Worm (Caenorhabditis elegans) whole organism, L4 larva: Measurements from ENCODE around the gene dhs-14.

Experiments
- F26F4.8 ChIP-seq: fragments of 200-800 bp; sonication (Bioruptor generic); conservative IDR thresholded peaks from 2 replicates; pipeline ENCODE4 v1.3.6; 2022; ENCODE audit warnings: missing genetic modification characterization, missing compliant biosample characterization
- F44E2.7 ChIP-seq: fragments of 200-800 bp; sonication (Bioruptor generic); IDR thresholded peaks from 2 replicates; pipeline ENCODE4 v2.1.2; 2022; ENCODE audit warnings: missing genetic modification characterization, missing compliant biosample characterization
- Y5F2A.4 ChIP-seq: fragments of 200-800 bp; sonication (Bioruptor generic); optimal IDR thresholded peaks from 2 replicates; lab custom pipeline; 2018; ENCODE audit warnings: mild to moderate bottlenecking, missing genetic modification characterization, missing compliant biosample characterization
- Y75B8A.6 ChIP-seq: fragments of 200-800 bp; sonication (Bioruptor generic); IDR thresholded peaks from 2 replicates; pipeline ENCODE4 v1.3.6; 2022; ENCODE audit warnings: missing genetic modification reagents, missing genetic modification characterization, missing compliant biosample characterization
- ZK337.2 ChIP-seq: fragments of 200-800 bp; sonication (Bioruptor generic); IDR thresholded peaks from 2 replicates; pipeline ENCODE4 v1.3.6; 2022; ENCODE audit warnings: missing genetic modification reagents, missing genetic modification characterization, missing compliant biosample characterization
- ZK546.5 ChIP-seq, 2 experiments: sonication (generic microtip); optimal IDR thresholded peaks; 2 replicates each; lab custom pipeline; 2017; ENCODE audit warnings: missing biosample characterization in 2 of 2, missing genetic modification characterization in 2 of 2
- aha-1 ChIP-seq: fragments of 150-350 bp; peaks from one replicate; lab custom pipeline; 2014; ENCODE audit warnings: missing biosample characterization, missing genetic modification characterization
- attf-4 ChIP-seq: sonication (generic microtip); optimal IDR thresholded peaks from 3 replicates; lab custom pipeline; 2017; ENCODE audit warnings: missing biosample characterization, missing genetic modification characterization
- ceh-82 ChIP-seq: sonication (generic microtip); optimal IDR thresholded peaks from 2 replicates; lab custom pipeline; 2017; ENCODE audit warnings: missing biosample characterization, missing genetic modification characterization
- daf-16 ChIP-seq, 3 experiments: sonication (generic microtip); optimal IDR thresholded peaks; 2 replicates each; lab custom pipeline; 2016 to 2017; ENCODE audit warnings: missing genetic modification characterization in 3 of 3, missing genetic modification reagents in 3 of 3, mild to moderate bottlenecking in 2 of 3, missing compliant biosample characterization in 2 of 3, missing biosample characterization in 1 of 3, moderate library complexity in 1 of 3
- daf-19 ChIP-seq: fragments of 200-800 bp; sonication (Bioruptor generic); conservative IDR thresholded peaks from 2 replicates; pipeline ENCODE4 v1.3.6; 2022; ENCODE audit warnings: missing genetic modification characterization, missing compliant biosample characterization
- daf-8 ChIP-seq: fragments of 200-800 bp; sonication (Bioruptor generic); IDR thresholded peaks from 2 replicates; pipeline ENCODE4 v1.3.6; 2022; ENCODE audit warnings: missing genetic modification characterization, missing compliant biosample characterization
- dmd-6 ChIP-seq: fragments of 200-800 bp; sonication (Bioruptor generic); IDR thresholded peaks from 2 replicates; pipeline ENCODE4 v1.3.6; 2022; ENCODE audit warnings: missing genetic modification reagents, missing genetic modification characterization, missing compliant biosample characterization
- dpl-1 ChIP-seq: fragments of 150-350 bp; optimal IDR thresholded peaks from 2 replicates; lab custom pipeline; 2014; ENCODE audit warnings: missing biosample characterization, missing genetic modification reagents, missing genetic modification characterization
- dve-1 ChIP-seq: sonication (generic microtip); optimal IDR thresholded peaks from 2 replicates; lab custom pipeline; 2017; ENCODE audit warnings: antibody characterized with exemption, mild to moderate bottlenecking, missing genetic modification characterization, missing compliant biosample characterization; ENCODE audit not compliant: insufficient read depth
- egl-43 ChIP-seq: fragments of 200-800 bp; sonication (Bioruptor generic); IDR thresholded peaks from 2 replicates; pipeline ENCODE4 v1.3.6; 2022; ENCODE audit warnings: missing genetic modification reagents, missing genetic modification characterization, missing compliant biosample characterization
- fos-1 ChIP-seq: fragments of 150-350 bp; optimal IDR thresholded peaks from 2 replicates; lab custom pipeline; 2014; ENCODE audit warnings: missing biosample characterization, missing genetic modification characterization
- hlh-11 ChIP-seq: fragments of 200-800 bp; sonication (Bioruptor generic); optimal IDR thresholded peaks from 2 replicates; lab custom pipeline; 2018; ENCODE audit warnings: mild to moderate bottlenecking, missing genetic modification characterization, missing compliant biosample characterization
- jun-1 ChIP-seq: fragments of 150-350 bp; optimal IDR thresholded peaks from 2 replicates; lab custom pipeline; 2014; ENCODE audit warnings: missing biosample characterization, missing genetic modification reagents, missing genetic modification characterization
- lin-1 ChIP-seq: fragments of 200-800 bp; sonication (Bioruptor generic); IDR thresholded peaks from 2 replicates; pipeline ENCODE4 v1.3.6; 2022; ENCODE audit warnings: missing genetic modification reagents, missing genetic modification characterization, missing compliant biosample characterization
- lin-15B ChIP-seq: fragments of 150-350 bp; sonication (generic microtip); optimal IDR thresholded peaks from 3 replicates; lab custom pipeline; 2014; ENCODE audit warnings: missing biosample characterization, missing genetic modification characterization
- madf-5 ChIP-seq, 2 experiments: fragments of 200-800 bp; sonication (Bioruptor generic); IDR thresholded peaks; 2 replicates each; pipeline ENCODE4 v1.3.6; 2022; ENCODE audit warnings: missing compliant biosample characterization in 2 of 2, missing genetic modification characterization in 2 of 2
- madf-9 ChIP-seq: fragments of 200-800 bp; sonication (Bioruptor generic); conservative IDR thresholded peaks from 2 replicates; pipeline ENCODE4 v1.3.6; 2022; ENCODE audit warnings: missing genetic modification reagents, missing genetic modification characterization, missing compliant biosample characterization
- mdl-1 ChIP-seq, 2 experiments: fragments of 150-350 bp in 1 of 2; sonication (generic microtip) in 1 of 2; optimal IDR thresholded peaks; 2 replicates each; lab custom pipeline; 2014 to 2017; ENCODE audit warnings: missing biosample characterization in 2 of 2, missing genetic modification characterization in 2 of 2
- mdt-29 ChIP-seq: fragments of 200-800 bp; sonication (Bioruptor generic); IDR thresholded peaks from 2 replicates; pipeline ENCODE4 v1.3.6; 2022; ENCODE audit warnings: missing genetic modification reagents, missing genetic modification characterization, missing compliant biosample characterization
- mep-1 ChIP-seq: fragments of 150-350 bp; sonication (generic microtip); optimal IDR thresholded peaks from 3 replicates; lab custom pipeline; 2014; ENCODE audit warnings: missing biosample characterization, missing genetic modification characterization
- mxl-2 ChIP-seq: fragments of 200-800 bp; sonication (Bioruptor generic); conservative IDR thresholded peaks from 2 replicates; pipeline ENCODE4 v1.3.6; 2022; ENCODE audit warnings: missing genetic modification reagents, missing genetic modification characterization, missing compliant biosample characterization
- nhr-10 ChIP-seq: fragments of 150-350 bp; optimal IDR thresholded peaks from 2 replicates; lab custom pipeline; 2014; ENCODE audit warnings: missing biosample characterization, missing genetic modification characterization
- nhr-237 ChIP-seq: sonication (generic microtip); optimal IDR thresholded peaks from 2 replicates; lab custom pipeline; 2017; ENCODE audit warnings: missing biosample characterization, missing genetic modification characterization
- nhr-25 ChIP-seq: sonication (generic microtip); optimal IDR thresholded peaks from 2 replicates; lab custom pipeline; 2017; ENCODE audit warnings: missing genetic modification characterization, mild to moderate bottlenecking, missing compliant biosample characterization, antibody characterized with exemption, moderate library complexity, borderline replicate concordance; ENCODE audit not compliant: insufficient read depth
- nhr-28 ChIP-seq: fragments of 150-350 bp; optimal IDR thresholded peaks from 2 replicates; lab custom pipeline; 2014; ENCODE audit warnings: missing biosample characterization, missing genetic modification characterization
- nhr-42 ChIP-seq: fragments of 200-800 bp; sonication (Bioruptor generic); IDR thresholded peaks from 2 replicates; pipeline ENCODE4 v1.3.6; 2022; ENCODE audit warnings: missing genetic modification characterization, missing compliant biosample characterization
- nhr-48 ChIP-seq: sonication (generic microtip); optimal IDR thresholded peaks from 2 replicates; lab custom pipeline; 2016; ENCODE audit warnings: mild to moderate bottlenecking, missing genetic modification characterization, missing compliant biosample characterization
- nhr-6 ChIP-seq: fragments of 150-350 bp; optimal IDR thresholded peaks from 2 replicates; lab custom pipeline; 2014; ENCODE audit warnings: missing biosample characterization, missing genetic modification characterization
- nhr-76 ChIP-seq: fragments of 150-350 bp; optimal IDR thresholded peaks from 2 replicates; lab custom pipeline; 2014; ENCODE audit warnings: missing biosample characterization, missing genetic modification characterization
- nhr-77 ChIP-seq: fragments of 150-350 bp; optimal IDR thresholded peaks from 2 replicates; lab custom pipeline; 2014; ENCODE audit warnings: missing biosample characterization, missing genetic modification characterization
- pha-4 ChIP-seq, 2 experiments: fragments of 150-350 bp in 1 of 2; fragments of 200-800 bp in 1 of 2; sonication (Bioruptor generic) in 1 of 2; IDR thresholded peaks in 1 of 2; optimal IDR thresholded peaks in 1 of 2; 2 replicates each; pipeline versions ENCODE4 v1.3.6 to Lab custom; 2014 to 2022; ENCODE audit warnings: missing genetic modification characterization in 2 of 2, missing genetic modification reagents in 2 of 2, missing biosample characterization in 1 of 2, missing compliant biosample characterization in 1 of 2
- php-3 ChIP-seq: fragments of 200-800 bp; sonication (Bioruptor generic); IDR thresholded peaks from 2 replicates; pipeline ENCODE4 v1.3.6; 2022; ENCODE audit warnings: missing genetic modification reagents, missing genetic modification characterization, missing compliant biosample characterization
- pqm-1 ChIP-seq: sonication (generic microtip); optimal IDR thresholded peaks from 2 replicates; lab custom pipeline; 2017; ENCODE audit warnings: missing biosample characterization, missing genetic modification characterization
- saeg-2 ChIP-seq: fragments of 200-800 bp; sonication (Bioruptor generic); IDR thresholded peaks from 2 replicates; pipeline ENCODE4 v1.3.6; 2022; ENCODE audit warnings: missing genetic modification reagents, missing genetic modification characterization, missing compliant biosample characterization
- sdz-12 ChIP-seq: fragments of 200-800 bp; sonication (Bioruptor generic); optimal IDR thresholded peaks from 2 replicates; lab custom pipeline; 2018; ENCODE audit warnings: mild to moderate bottlenecking, missing genetic modification characterization, missing compliant biosample characterization
- snpc-1.2 ChIP-seq: fragments of 200-800 bp; sonication (Bioruptor generic); IDR thresholded peaks from 2 replicates; pipeline ENCODE4 v1.3.6; 2022; ENCODE audit warnings: missing genetic modification reagents, missing genetic modification characterization, missing compliant biosample characterization
- spr-3 ChIP-seq: fragments of 200-800 bp; sonication (Bioruptor generic); optimal IDR thresholded peaks from 2 replicates; lab custom pipeline; 2018; ENCODE audit warnings: mild to moderate bottlenecking, missing genetic modification characterization, missing compliant biosample characterization
- tra-1 ChIP-seq: fragments of 200-800 bp; sonication (Bioruptor generic); IDR thresholded peaks from 2 replicates; pipeline ENCODE4 v1.3.6; 2022; ENCODE audit warnings: missing genetic modification reagents, missing genetic modification characterization, missing compliant biosample characterization
- zag-1 ChIP-seq: fragments of 150-350 bp; optimal IDR thresholded peaks from 2 replicates; lab custom pipeline; 2014; ENCODE audit warnings: missing biosample characterization, missing genetic modification characterization
- zfp-2 ChIP-seq: sonication (generic microtip); optimal IDR thresholded peaks from 2 replicates; lab custom pipeline; 2016; ENCODE audit warnings: mild to moderate bottlenecking, missing genetic modification characterization, missing compliant biosample characterization

The dhs-14 gene

ce11 chrV:2765052-2765451 is at the start of gene dhs-14:
Gene dhs-14 (minus strand): TSS chrV:2765200.
- TF ChIP-seq pqm-1 (tag; lab: Kevin White, UChicago): peak; percentile 65
- TF ChIP-seq saeg-2: no peak
- no peak for TF ChIP-seq ZK337.2 (GFP tag; lab: Robert Waterston, UW)
- TF ChIP-seq nhr-42 (GFP tag; lab: Robert Waterston, UW): no peak
- no peak for TF ChIP-seq nhr-10
- TF ChIP-seq aha-1 (tag; lab: Kevin White, UChicago): no peak
- no peak for TF ChIP-seq mdl-1 (tag; optimal IDR thresholded peaks at IDR 0.05; lab: Kevin White, UChicago)
- 0 out of 2 replicates have a peak, but pooled peaks have one; percentile 11 for TF ChIP-seq php-3 (GFP tag; lab: Robert Waterston, UW)
- TF ChIP-seq dmd-6: peak; percentile 71
- TF ChIP-seq madf-9 (GFP tag; lab: Robert Waterston, UW): no peak
- peak; percentile 92 for TF ChIP-seq nhr-28 (tag; lab: Kevin White, UChicago)
- peak; percentile 25 for TF ChIP-seq hlh-11
- peak; percentile 81 for TF ChIP-seq nhr-77 (tag; lab: Kevin White, UChicago)
- TF ChIP-seq daf-16 (GFP tag; optimal IDR thresholded peaks at IDR 0.05; lab: Kevin White, UChicago): no peak
- peak; percentile 76 for TF ChIP-seq daf-16 (tag; optimal IDR thresholded peaks at IDR 0.05; lab: Kevin White, UChicago)
- TF ChIP-seq Y75B8A.6 (GFP tag; lab: Robert Waterston, UW): no peak

ce11 chrV:2813856-2814255 is 48.9 kb upstream of the dhs-14 start, which contains the start of gene F54E2.9:
Gene F54E2.9 (minus strand): TSS chrV:2813987.
- TF ChIP-seq nhr-77 (tag; lab: Kevin White, UChicago) (no peak), lin-15B (tag; lab: Kevin White, UChicago) (no peak), dpl-1 (no peak), egl-43 (no peak), nhr-237 (tag; lab: Kevin White, UChicago) (no peak), tra-1 (GFP tag; lab: Robert Waterston, UW) (no peak), attf-4 (tag; lab: Kevin White, UChicago) (no peak), spr-3 (GFP tag; lab: Kevin White, UChicago) (no peak), mdl-1 (tag; optimal IDR thresholded peaks at IDR 0.05; lab: Kevin White, UChicago) (no peak), nhr-42 (GFP tag; lab: Robert Waterston, UW) (no peak), hlh-11 (no peak), Y5F2A.4 (no peak)

- TF ChIP-seq dpl-1 (no peak), ZK337.2 (GFP tag; lab: Robert Waterston, UW) (no peak), mxl-2 (GFP tag; lab: Robert Waterston, UW) (no peak), nhr-48 (no peak), mep-1 (no peak), Y5F2A.4 (no peak), php-3 (GFP tag; lab: Robert Waterston, UW) (peak; percentile 23; the same call in 1 of the 2 replicates), lin-15B (tag; lab: Kevin White, UChicago) (no peak), zag-1 (tag; lab: Kevin White, UChicago) (no peak), daf-8 (GFP tag; lab: Robert Waterston, UW) (no peak), daf-19 (no peak), ceh-82 (no peak), nhr-6 (peak; percentile 44), F26F4.8 (no peak), nhr-76 (tag; lab: Kevin White, UChicago) (no peak), tra-1 (GFP tag; lab: Robert Waterston, UW) (no peak), jun-1 (tag; lab: Kevin White, UChicago) (no peak), nhr-237 (tag; lab: Kevin White, UChicago) (no peak), F44E2.7 (no peak), lin-1 (GFP tag; lab: Robert Waterston, UW) (0 out of 2 replicates have a peak, but pooled peaks have one; percentile 23), zfp-2 (no peak), ZK546.5 (tag; optimal IDR thresholded peaks at IDR 0.05; lab: Kevin White, UChicago) (no peak), dmd-6 (peak; percentile 81), mdt-29 (GFP tag; lab: Robert Waterston, UW) (no peak), attf-4 (tag; lab: Kevin White, UChicago) (no peak), fos-1 (tag; lab: Kevin White, UChicago) (no peak), saeg-2 (no peak), dve-1 (tag; lab: Kevin White, UChicago) (no peak), sdz-12 (GFP tag; lab: Kevin White, UChicago) (no peak), madf-5 (GFP tag; IDR thresholded peaks at IDR 0.05; lab: Robert Waterston, UW) (no peak), nhr-25 (no peak), pha-4 (GFP tag; IDR thresholded peaks at IDR 0.05; lab: Robert Waterston, UW) (no peak), pha-4 (tag; optimal IDR thresholded peaks at IDR 0.05; lab: Kevin White, UChicago) (no peak), snpc-1.2 (GFP tag; lab: Robert Waterston, UW) (no peak)
These were observed 45.2 kb upstream of the dhs-14 start, which contains the start of gene F54E2.1 for ce11 chrV:2810164-2810563. Gene F54E2.1 (plus strand): TSS chrV:2810398.
